Fruit fly (Drosophila melanogaster) whole organism, embryonic: Measurements from ENCODE around the gene sol.

Experiments
- Aef1 ChIP-seq: fragments of 200-800 bp; sonication (Bioruptor generic); IDR thresholded peaks from 3 replicates; pipeline ENCODE4 v1.3.6; 2022; ENCODE audit warnings: missing biosample characterization, missing genetic modification characterization
- B-H2 ChIP-seq: fragments of 200-800 bp; sonication (Bioruptor generic); optimal IDR thresholded peaks from 2 replicates; lab custom pipeline; 2018; ENCODE audit warnings: missing biosample characterization, mild to moderate bottlenecking, missing genetic modification characterization
- BEAF-32 ChIP-seq: fragments of 200-800 bp; sonication (Bioruptor generic); optimal IDR thresholded peaks from 3 replicates; lab custom pipeline; 2017; ENCODE audit warnings: missing biosample characterization, missing genetic modification characterization, mild to moderate bottlenecking, moderate library complexity, missing genetic modification reagents
- CG10321 ChIP-seq: fragments of 200-800 bp; sonication (Bioruptor generic); IDR thresholded peaks from 2 replicates; pipeline ENCODE4 v1.3.6; 2022; ENCODE audit warnings: missing biosample characterization, missing genetic modification characterization
- CG10565 ChIP-seq: fragments of 200-800 bp; sonication (Bioruptor generic); optimal IDR thresholded peaks from 3 replicates; lab custom pipeline; 2016; ENCODE audit warnings: missing biosample characterization, mild to moderate bottlenecking, missing genetic modification characterization
- CG11723 ChIP-seq: fragments of 200-800 bp; sonication (Bioruptor generic); optimal IDR thresholded peaks from 2 replicates; lab custom pipeline; 2017; ENCODE audit warnings: missing biosample characterization, mild to moderate bottlenecking, missing genetic modification characterization
- CG12769 ChIP-seq: fragments of 200-800 bp; sonication (Bioruptor generic); optimal IDR thresholded peaks from 2 replicates; lab custom pipeline; 2019; ENCODE audit warnings: missing biosample characterization, mild to moderate bottlenecking, missing genetic modification characterization, moderate library complexity
- CG13287 ChIP-seq: fragments of 200-800 bp; sonication (Bioruptor generic); IDR thresholded peaks from 2 replicates; pipeline ENCODE4 v1.3.6; 2022; ENCODE audit warnings: missing biosample characterization, missing genetic modification characterization; ENCODE audit not compliant: partially characterized antibody
- CG2889 ChIP-seq: fragments of 200-800 bp; sonication (Bioruptor generic); IDR thresholded peaks from 3 replicates; pipeline ENCODE4 v1.3.6; 2022; ENCODE audit warnings: missing biosample characterization, missing genetic modification characterization
- CG32772 ChIP-seq: fragments of 200-800 bp; sonication (Bioruptor generic); IDR thresholded peaks from 2 replicates; pipeline ENCODE4 v1.3.6; 2022; ENCODE audit warnings: missing biosample characterization, missing genetic modification characterization
- CG4617 ChIP-seq: fragments of 200-800 bp; sonication (Bioruptor generic); optimal IDR thresholded peaks from 3 replicates; lab custom pipeline; 2016; ENCODE audit warnings: missing biosample characterization, missing genetic modification characterization, borderline replicate concordance
- CG5180 ChIP-seq: fragments of 200-800 bp; sonication (Bioruptor generic); optimal IDR thresholded peaks from 3 replicates; lab custom pipeline; 2017; ENCODE audit warnings: missing biosample characterization, missing genetic modification characterization, mild to moderate bottlenecking, moderate library complexity, missing genetic modification reagents
- CG5245 ChIP-seq: fragments of 200-800 bp; sonication (Bioruptor generic); optimal IDR thresholded peaks from 3 replicates; lab custom pipeline; 2016; ENCODE audit warnings: missing biosample characterization, missing genetic modification characterization
- CG7357 ChIP-seq: fragments of 200-800 bp; sonication (Bioruptor generic); IDR thresholded peaks from 3 replicates; pipeline ENCODE4 v1.3.6; 2022; ENCODE audit warnings: missing biosample characterization, missing genetic modification characterization
- CG7963 ChIP-seq: fragments of 200-800 bp; sonication (Bioruptor generic); IDR thresholded peaks from 3 replicates; pipeline ENCODE4 v1.3.6; 2022; ENCODE audit warnings: missing biosample characterization, missing genetic modification characterization; ENCODE audit not compliant: partially characterized antibody
- CG8359 ChIP-seq: fragments of 200-800 bp; sonication (Bioruptor generic); optimal IDR thresholded peaks from 2 replicates; lab custom pipeline; 2017; ENCODE audit warnings: missing biosample characterization, mild to moderate bottlenecking, missing genetic modification characterization, borderline replicate concordance
- CG8478 ChIP-seq: fragments of >200 bp; optimal IDR thresholded peaks from 2 replicates; lab custom pipeline; 2018
- CG9932 ChIP-seq: fragments of 200-800 bp; sonication (Bioruptor generic); IDR thresholded peaks from 2 replicates; pipeline ENCODE4 v1.3.6; 2022; ENCODE audit warnings: missing biosample characterization, missing genetic modification characterization
- CoRest ChIP-seq: fragments of 200-800 bp; sonication (Bioruptor generic); optimal IDR thresholded peaks from 3 replicates; lab custom pipeline; 2018; ENCODE audit warnings: missing biosample characterization, mild to moderate bottlenecking, missing genetic modification characterization, moderate library complexity
- HLH4C ChIP-seq: fragments of 200-800 bp; sonication (Bioruptor generic); IDR thresholded peaks from 3 replicates; pipeline ENCODE4 v1.3.6; 2022; ENCODE audit warnings: missing biosample characterization, missing genetic modification characterization; ENCODE audit not compliant: partially characterized antibody
- HmgZ ChIP-seq: fragments of 200-800 bp; sonication (Bioruptor generic); optimal IDR thresholded peaks from 2 replicates; lab custom pipeline; 2018; ENCODE audit warnings: missing biosample characterization, mild to moderate bottlenecking, missing genetic modification characterization
- Hr78 ChIP-seq, 2 experiments: fragments of 200-800 bp in 1 of 2; fragments of >200 bp in 1 of 2; sonication (Bioruptor generic) in 1 of 2; optimal IDR thresholded peaks; 2 replicates each; lab custom pipeline; 2017 to 2019; ENCODE audit warnings: missing biosample characterization in 2 of 2, missing genetic modification characterization in 2 of 2, mild to moderate bottlenecking in 1 of 2, moderate library complexity in 1 of 2
- Hsf ChIP-seq: fragments of 200-800 bp; sonication (Bioruptor generic); optimal IDR thresholded peaks from 3 replicates; lab custom pipeline; 2016; ENCODE audit warnings: missing biosample characterization, missing genetic modification characterization
- MBD-R2 ChIP-seq: fragments of 200-800 bp; sonication (Bioruptor generic); IDR thresholded peaks from 2 replicates; pipeline ENCODE4 v1.3.6; 2022; ENCODE audit warnings: missing biosample characterization, missing genetic modification characterization
- NK7.1 ChIP-seq: fragments of 200-800 bp; sonication (Bioruptor generic); optimal IDR thresholded peaks from 3 replicates; lab custom pipeline; 2016; ENCODE audit warnings: missing biosample characterization, missing genetic modification characterization
- Sry-δ ChIP-seq: fragments of 200-800 bp; sonication (Bioruptor generic); optimal IDR thresholded peaks from 2 replicates; lab custom pipeline; 2016; ENCODE audit warnings: missing biosample characterization, missing genetic modification characterization
- amos ChIP-seq: fragments of 200-800 bp; sonication (Bioruptor generic); IDR thresholded peaks from 2 replicates; pipeline ENCODE4 v1.3.6; 2022; ENCODE audit warnings: missing biosample characterization, missing genetic modification characterization; ENCODE audit not compliant: partially characterized antibody
- ase ChIP-seq: fragments of 200-800 bp; sonication (Bioruptor generic); IDR thresholded peaks from 3 replicates; pipeline ENCODE4 v1.3.6; 2022; ENCODE audit warnings: missing biosample characterization, missing genetic modification characterization
- bigmax ChIP-seq: fragments of 200-800 bp; sonication (Bioruptor generic); optimal IDR thresholded peaks from 2 replicates; lab custom pipeline; 2018; ENCODE audit warnings: missing biosample characterization, mild to moderate bottlenecking, missing genetic modification characterization
- cg ChIP-seq: fragments of 200-800 bp; sonication (Bioruptor generic); optimal IDR thresholded peaks from 3 replicates; lab custom pipeline; 2019; ENCODE audit warnings: missing biosample characterization, mild to moderate bottlenecking, missing genetic modification characterization, moderate library complexity
- crol ChIP-seq: fragments of 200-800 bp; sonication (Bioruptor generic); IDR thresholded peaks from 2 replicates; pipeline ENCODE4 v1.3.6; 2022; ENCODE audit warnings: missing biosample characterization, missing genetic modification characterization
- crp ChIP-seq, 2 experiments: fragments of 200-800 bp; sonication (Bioruptor generic); optimal IDR thresholded peaks; 2 replicates in 1 of 2; 3 replicates in 1 of 2; lab custom pipeline; 2017; ENCODE audit warnings: missing biosample characterization in 2 of 2, missing genetic modification characterization in 2 of 2, mild to moderate bottlenecking in 1 of 2, moderate library complexity in 1 of 2
- ftz-f1 ChIP-seq: fragments of 200-800 bp; sonication (Bioruptor generic); optimal IDR thresholded peaks from 2 replicates; lab custom pipeline; 2016; ENCODE audit warnings: missing biosample characterization, missing genetic modification characterization
- gcm2 ChIP-seq: fragments of 200-800 bp; sonication (Bioruptor generic); optimal IDR thresholded peaks from 2 replicates; lab custom pipeline; 2016; ENCODE audit warnings: missing biosample characterization, missing genetic modification characterization
- kah ChIP-seq: fragments of 200-800 bp; sonication (Bioruptor generic); optimal IDR thresholded peaks from 2 replicates; lab custom pipeline; 2018; ENCODE audit warnings: missing biosample characterization, mild to moderate bottlenecking, missing genetic modification characterization
- kni ChIP-seq: fragments of 200-800 bp; sonication (Bioruptor generic); optimal IDR thresholded peaks from 3 replicates; lab custom pipeline; 2017; ENCODE audit warnings: mild to moderate bottlenecking, missing biosample characterization, missing genetic modification reagents, missing genetic modification characterization
- nau ChIP-seq: fragments of 200-800 bp; sonication (Bioruptor generic); optimal IDR thresholded peaks from 3 replicates; lab custom pipeline; 2017; ENCODE audit warnings: missing biosample characterization, mild to moderate bottlenecking, missing genetic modification characterization, missing genetic modification reagents
- nom ChIP-seq: fragments of 200-800 bp; sonication (Bioruptor generic); optimal IDR thresholded peaks from 2 replicates; lab custom pipeline; 2017; ENCODE audit warnings: missing biosample characterization, missing genetic modification characterization, mild to moderate bottlenecking, moderate library complexity, missing genetic modification reagents
- phol ChIP-seq: fragments of 200-800 bp; sonication (Bioruptor generic); optimal IDR thresholded peaks from 3 replicates; lab custom pipeline; 2018; ENCODE audit warnings: missing biosample characterization, mild to moderate bottlenecking, missing genetic modification characterization, moderate library complexity
- pzg ChIP-seq: fragments of 200-800 bp; sonication (Bioruptor generic); optimal IDR thresholded peaks from 3 replicates; lab custom pipeline; 2018; ENCODE audit warnings: missing biosample characterization, mild to moderate bottlenecking, missing genetic modification characterization, moderate library complexity
- sd ChIP-seq: fragments of 200-800 bp; sonication (Bioruptor generic); optimal IDR thresholded peaks from 3 replicates; lab custom pipeline; 2018; ENCODE audit warnings: missing biosample characterization, mild to moderate bottlenecking, missing genetic modification characterization, moderate library complexity
- sna ChIP-seq: fragments of 200-800 bp; sonication (Bioruptor generic); IDR thresholded peaks from 2 replicates; pipeline ENCODE4 v1.3.6; 2022; ENCODE audit warnings: missing biosample characterization, missing genetic modification characterization; ENCODE audit not compliant: partially characterized antibody
- sob ChIP-seq: fragments of 200-800 bp; sonication (Bioruptor generic); IDR thresholded peaks from 2 replicates; pipeline ENCODE4 v1.3.6; 2022; ENCODE audit warnings: missing biosample characterization, missing genetic modification characterization
- sqz ChIP-seq: fragments of 200-800 bp; sonication (Bioruptor generic); optimal IDR thresholded peaks from 3 replicates; lab custom pipeline; 2018; ENCODE audit warnings: missing biosample characterization, mild to moderate bottlenecking, missing genetic modification characterization
- sug ChIP-seq: fragments of 200-800 bp; optimal IDR thresholded peaks from 2 replicates; lab custom pipeline; 2019; ENCODE audit warnings: missing biosample characterization, mild to moderate bottlenecking, missing genetic modification characterization, moderate library complexity
- trem ChIP-seq: fragments of 200-800 bp; optimal IDR thresholded peaks from 3 replicates; lab custom pipeline; 2019; ENCODE audit warnings: missing biosample characterization, mild to moderate bottlenecking, missing genetic modification characterization, moderate library complexity
- wdn ChIP-seq: fragments of 200-800 bp; sonication (Bioruptor generic); IDR thresholded peaks from 2 replicates; pipeline ENCODE4 v1.3.6; 2022; ENCODE audit warnings: missing biosample characterization, missing genetic modification characterization

sol gene

DNA sequence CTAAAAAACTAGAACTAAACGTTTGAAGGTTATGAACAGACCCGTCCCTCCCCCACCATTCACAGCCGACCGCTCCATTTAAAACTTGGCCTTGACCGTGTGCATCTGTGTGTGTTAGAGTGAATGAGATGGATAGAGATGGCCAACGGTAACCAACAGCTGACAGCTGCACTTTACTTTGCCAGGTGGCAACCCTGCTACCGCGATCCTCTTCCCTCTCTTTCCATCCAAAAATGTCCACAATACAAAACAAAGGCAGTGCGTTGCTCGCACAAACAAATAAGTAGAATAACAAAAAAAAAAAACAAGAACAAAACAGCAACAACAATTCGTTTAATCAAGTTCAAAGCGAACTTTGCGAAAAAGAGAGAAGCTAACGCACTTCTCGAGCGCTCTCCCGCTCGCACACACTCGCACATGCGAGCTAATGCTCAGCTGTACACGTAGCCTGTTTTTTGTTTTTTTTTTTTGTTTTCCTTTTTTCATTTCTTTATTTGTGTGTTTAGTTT lies 18.4 kb downstream of the sol start:
- TF ChIP-seq wdn (GFP tag; lab: Robert Waterston, UW), result no peak
- TF ChIP-seq CG5245, result no peak
- peak; percentile 73 for TF ChIP-seq kni (GFP tag; lab: Kevin White, UChicago)
- 0 out of 3 replicates have a peak, but pooled peaks have one; percentile 31 for TF ChIP-seq CG7357 (GFP tag; lab: Robert Waterston, UW)
- 0 out of 3 replicates have a peak, but pooled peaks have one; percentile 10 for TF ChIP-seq HLH4C (GFP tag; lab: Robert Waterston, UW)
- 0 out of 2 replicates have a peak, but pooled peaks have one; percentile 7 for TF ChIP-seq CG32772
- 0 out of 3 replicates have a peak, but pooled peaks have one; percentile 21 for TF ChIP-seq ase (GFP tag; lab: Robert Waterston, UW)
- TF ChIP-seq Hsf (GFP tag; lab: Kevin White, UChicago), result no peak
- peak; percentile 4 for TF ChIP-seq BEAF-32 (GFP tag; lab: Kevin White, UChicago)
- peak; percentile 43 for TF ChIP-seq CG12769 (tag; lab: Kevin White, UChicago)
- TF ChIP-seq Hr78 (GFP tag; optimal IDR thresholded peaks at IDR 0.05; lab: Kevin White, UChicago), result peak in 1 of 2 experiments; percentile 66
- peak; percentile 25 for TF ChIP-seq B-H2
- TF ChIP-seq CG10321 (GFP tag; lab: Robert Waterston, UW), result peak; percentile 68
- peak; percentile 77 for TF ChIP-seq cg (GFP tag; lab: Kevin White, UChicago)
- peak; percentile 35 for TF ChIP-seq Sry-δ (GFP tag; lab: Kevin White, UChicago)
- peak in 1 of 2 experiments; percentile 84 for TF ChIP-seq crp (GFP tag; optimal IDR thresholded peaks at IDR 0.05; lab: Kevin White, UChicago)
- TF ChIP-seq gcm2 (GFP tag; lab: Kevin White, UChicago), result no peak
- TF ChIP-seq sob, result 0 out of 2 replicates have a peak, but pooled peaks have one; percentile 29
- no peak for TF ChIP-seq NK7.1 (GFP tag; lab: Kevin White, UChicago)
- no peak for TF ChIP-seq CG9932 (GFP tag; lab: Robert Waterston, UW)
- TF ChIP-seq kah, result no peak
- TF ChIP-seq sug (tag; lab: Kevin White, UChicago), result peak; percentile 7
- TF ChIP-seq CoRest (tag; lab: Kevin White, UChicago), result no peak
- peak; percentile 98 for TF ChIP-seq ftz-f1
- TF ChIP-seq bigmax (GFP tag; lab: Kevin White, UChicago), result peak; percentile 94
- TF ChIP-seq nom (GFP tag; lab: Kevin White, UChicago), result peak; percentile 11
- no peak for TF ChIP-seq CG2889
- 0 out of 3 replicates have a peak, but pooled peaks have one; percentile 18 for TF ChIP-seq CG7963
- peak; percentile 48 for TF ChIP-seq nau (GFP tag; lab: Kevin White, UChicago)
- TF ChIP-seq sna (GFP tag; lab: Robert Waterston, UW), result 0 out of 2 replicates have a peak, but pooled peaks have one; percentile 37
- TF ChIP-seq CG5180 (GFP tag; lab: Kevin White, UChicago), result no peak
- TF ChIP-seq sqz, result peak; percentile 22
- TF ChIP-seq CG13287 (GFP tag; lab: Robert Waterston, UW), result peak; percentile 20; the same call in 1 of the 2 replicates
- TF ChIP-seq CG8478, result peak; percentile 33
- TF ChIP-seq sd (tag; lab: Kevin White, UChicago), result peak; percentile 95
- TF ChIP-seq CG4617 (GFP tag; lab: Kevin White, UChicago), result no peak
- TF ChIP-seq HmgZ (tag; lab: Kevin White, UChicago), result peak; percentile 36
- TF ChIP-seq crol (GFP tag; lab: Robert Waterston, UW), result peak; percentile 73
- TF ChIP-seq MBD-R2 (GFP tag; lab: Robert Waterston, UW), result peak; percentile 24; the same call in 1 of the 2 replicates
- no peak for TF ChIP-seq CG10565 (GFP tag; lab: Kevin White, UChicago)
- 0 out of 3 replicates have a peak, but pooled peaks have one; percentile 23 for TF ChIP-seq Aef1 (GFP tag; lab: Robert Waterston, UW)
- TF ChIP-seq CG11723 (GFP tag; lab: Kevin White, UChicago), result no peak
- TF ChIP-seq CG8359 (GFP tag; lab: Kevin White, UChicago), result no peak
- no peak for TF ChIP-seq amos (GFP tag; lab: Robert Waterston, UW)
- TF ChIP-seq trem (tag; lab: Kevin White, UChicago), result peak; percentile 16
- peak; percentile 17 for TF ChIP-seq pzg
- TF ChIP-seq phol (tag; lab: Kevin White, UChicago), result peak; percentile 4
